Fruit fly (Drosophila melanogaster) Kc167 (cell line): ENCODE data around the gene Rchy1.

Source experiments
- Sin3A ChIP-seq: fragments of >200 bp; optimal IDR thresholded peaks from 2 replicates; lab custom pipeline; 2018; ENCODE audit warnings: missing external identifiers
- insv ChIP-seq: fragments of >200 bp; optimal IDR thresholded peaks from 3 replicates; lab custom pipeline; 2018; ENCODE audit warnings: missing external identifiers
- ttk ChIP-seq: sonication (Bioruptor generic); optimal IDR thresholded peaks from 2 replicates; lab custom pipeline; 2017; ENCODE audit warnings: missing external identifiers

DNA sequence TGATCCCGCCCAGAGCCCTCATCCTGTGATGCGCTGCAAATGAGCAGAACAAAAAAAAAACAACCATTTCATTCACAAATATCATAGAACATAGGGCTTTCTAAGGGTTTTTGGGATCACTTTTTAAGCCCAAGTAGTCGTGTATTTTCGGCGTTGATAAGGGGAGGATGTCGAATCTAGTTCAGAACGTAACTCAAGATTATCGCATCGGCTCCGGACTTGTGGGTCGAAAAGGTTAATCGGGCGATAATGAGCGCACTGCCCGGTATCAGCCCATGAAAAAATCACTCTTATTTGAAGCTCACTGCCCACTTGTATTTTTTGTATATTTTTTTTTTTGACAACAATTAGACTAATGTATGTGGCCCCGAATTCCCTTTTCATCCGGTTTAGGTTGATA lies 43.0 kb downstream of the Rchy1 start:
- TF ChIP-seq ttk (no peak), insv (lab: Kevin White, UChicago) (no peak), Sin3A (lab: Kevin White, UChicago) (no peak)
